Worm (Caenorhabditis elegans): ENCODE results near the gene F14B8.4.

The F14B8.4 gene

DNA sequence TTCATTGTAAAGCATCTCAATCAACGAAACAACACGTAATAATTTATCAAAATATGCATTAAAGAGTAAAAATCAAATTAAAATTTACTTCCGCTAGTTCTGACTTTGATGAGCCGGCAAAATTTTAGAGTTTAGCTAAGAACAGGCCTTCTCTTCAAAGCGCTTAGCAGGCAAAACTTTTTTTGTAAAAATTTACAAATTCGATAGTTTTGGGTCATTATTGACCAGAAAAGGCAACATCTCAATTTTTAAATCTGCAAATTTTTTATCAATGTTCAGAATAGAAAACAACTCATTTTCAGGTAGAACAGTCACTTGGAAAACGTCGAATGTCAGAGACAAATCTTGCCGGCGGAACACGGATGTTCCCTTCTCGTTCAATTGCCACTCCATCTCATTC, 38.0 kb upstream of the F14B8.4 start:
- no peak for TF ChIP-seq pqm-1 (tag; optimal IDR thresholded peaks at IDR 0.05)
- TF ChIP-seq ztf-11 (tag; optimal IDR thresholded peaks at IDR 0.05), result no peak
- no peak for TF ChIP-seq lin-15B (tag; optimal IDR thresholded peaks at IDR 0.05)

ce11 chrX:6935430-6935829, 35.7 kb upstream of the F14B8.4 start, which contains the start of gene C16E9.2:
TSS of gene C16E9.2 (plus strand) at chrX:6935730.
- no peak for TF ChIP-seq fos-1 (tag; optimal IDR thresholded peaks at IDR 0.05)
- no peak for TF ChIP-seq pha-4 (tag; optimal IDR thresholded peaks at IDR 0.05)
- no peak for TF ChIP-seq nhr-25 (tag; optimal IDR thresholded peaks at IDR 0.05)
- no peak for TF ChIP-seq nfya-1 (tag; optimal IDR thresholded peaks at IDR 0.05; ENCODE audit: insufficient read depth)
- TF ChIP-seq lin-39 (tag; optimal IDR thresholded peaks at IDR 0.05), result no peak
- TF ChIP-seq snpc-4 (tag; optimal IDR thresholded peaks at IDR 0.05), result no peak
- no peak for TF ChIP-seq ceh-16 (tag; optimal IDR thresholded peaks at IDR 0.05)

ce11 chrX:6934453-6934852, 34.7 kb upstream of the F14B8.4 start:
- TF ChIP-seq nhr-237 (tag; optimal IDR thresholded peaks at IDR 0.05) (no peak), lin-15B (tag; optimal IDR thresholded peaks at IDR 0.05) (peak; percentile 63), daf-12 (tag; optimal IDR thresholded peaks at IDR 0.05) (no peak), eor-1 (tag; optimal IDR thresholded peaks at IDR 0.05) (no peak), pqm-1 (tag; optimal IDR thresholded peaks at IDR 0.05) (peak; percentile 14), unc-62 (GFP tag; optimal IDR thresholded peaks at IDR 0.05) (no peak), unc-39 (tag; optimal IDR thresholded peaks at IDR 0.05) (no peak), mml-1 (tag; optimal IDR thresholded peaks at IDR 0.05) (no peak), sea-2 (GFP tag; optimal IDR thresholded peaks at IDR 0.05) (no peak), skn-1 (tag; optimal IDR thresholded peaks at IDR 0.05) (no peak), mdl-1 (tag; optimal IDR thresholded peaks at IDR 0.05) (no peak), nhr-12 (tag; optimal IDR thresholded peaks at IDR 0.05) (no peak), lsy-12 (tag; optimal IDR thresholded peaks at IDR 0.05) (no peak), zag-1 (tag; optimal IDR thresholded peaks at IDR 0.05) (no peak), hmg-11 (tag; optimal IDR thresholded peaks at IDR 0.05) (peak; percentile 27), snpc-4 (tag; optimal IDR thresholded peaks at IDR 0.05) (peak; percentile 39), pha-4 (tag; optimal IDR thresholded peaks at IDR 0.05) (peak; percentile 93), elt-2 (tag; optimal IDR thresholded peaks at IDR 0.05) (peak; percentile 32), ceh-28 (tag; optimal IDR thresholded peaks at IDR 0.05) (no peak), jun-1 (tag; optimal IDR thresholded peaks at IDR 0.05) (no peak), nhr-77 (tag; optimal IDR thresholded peaks at IDR 0.05) (no peak), R02D3.7 (tag; optimal IDR thresholded peaks at IDR 0.05) (no peak), elt-1 (tag; optimal IDR thresholded peaks at IDR 0.05) (no peak), ztf-11 (tag; optimal IDR thresholded peaks at IDR 0.05) (no peak), egl-27 (tag; optimal IDR thresholded peaks at IDR 0.05) (no peak), tbx-2 (tag; optimal IDR thresholded peaks at IDR 0.05) (no peak), nhr-23 (tag; optimal IDR thresholded peaks at IDR 0.05) (peak; percentile 45), fkh-2 (tag; optimal IDR thresholded peaks at IDR 0.05) (no peak), elt-3 (tag; optimal IDR thresholded peaks at IDR 0.05) (no peak), nhr-28 (tag; optimal IDR thresholded peaks at IDR 0.05) (no peak), fkh-10 (GFP tag; optimal IDR thresholded peaks at IDR 0.05) (peak; percentile 19), ceh-16 (tag; optimal IDR thresholded peaks at IDR 0.05) (no peak), nhr-25 (tag; optimal IDR thresholded peaks at IDR 0.05) (no peak), ceh-9 (tag; optimal IDR thresholded peaks at IDR 0.05) (no peak), nfya-1 (tag; optimal IDR thresholded peaks at IDR 0.05; ENCODE audit: insufficient read depth) (peak; percentile 97), lin-39 (tag; optimal IDR thresholded peaks at IDR 0.05) (peak; percentile 31), ama-1 (optimal IDR thresholded peaks at IDR 0.05) (no peak), nhr-11 (tag; optimal IDR thresholded peaks at IDR 0.05) (no peak), ZK546.5 (tag; optimal IDR thresholded peaks at IDR 0.05) (no peak), aly-2 (tag; optimal IDR thresholded peaks at IDR 0.05) (no peak), ztf-4 (tag; optimal IDR thresholded peaks at IDR 0.05) (no peak), nhr-76 (tag; optimal IDR thresholded peaks at IDR 0.05) (no peak), nhr-67 (tag; optimal IDR thresholded peaks at IDR 0.05) (no peak), fos-1 (tag; optimal IDR thresholded peaks at IDR 0.05) (no peak), ceh-82 (tag; optimal IDR thresholded peaks at IDR 0.05) (no peak), egl-5 (tag; optimal IDR thresholded peaks at IDR 0.05) (peak; percentile 88), nhr-43 (tag; optimal IDR thresholded peaks at IDR 0.05; ENCODE audit: poor library complexity, severe bottlenecking) (no peak)
